Fruit fly (Drosophila melanogaster): ENCODE results near the gene rno.

The rno gene

dm6 chr3L:139574-140567, 59.7 kb downstream of the rno start:
- no peak for TF ChIP-seq CG17801 (GFP tag; optimal IDR thresholded peaks at IDR 0.05; ENCODE audit: partially characterized antibody)

dm6 chr3L:137596-138169, 61.9 kb downstream of the rno start:
- TF ChIP-seq CG17801 (GFP tag; optimal IDR thresholded peaks at IDR 0.05; ENCODE audit: partially characterized antibody): no peak

Data from ovary, adult (tissue).